Worm (Caenorhabditis elegans): ENCODE data around the gene srt-67.

Gene srt-67

ce11 chrV:5271487-5271886, 14.2 kb upstream of the srt-67 start:
- TF ChIP-seq W03F9.2 (tag; optimal IDR thresholded peaks at IDR 0.05) (no peak), dao-5 (tag; optimal IDR thresholded peaks at IDR 0.05) (no peak), him-1 (tag; optimal IDR thresholded peaks at IDR 0.05) (no peak)

- TF ChIP-seq dao-5 (tag; optimal IDR thresholded peaks at IDR 0.05) (no peak), him-1 (tag; optimal IDR thresholded peaks at IDR 0.05) (no peak), W03F9.2 (tag; optimal IDR thresholded peaks at IDR 0.05) (no peak)
These were observed 11.8 kb upstream of the srt-67 start, which contains the start of gene penr-1 for ce11 chrV:5269024-5269535. Gene penr-1, plus strand, starts transcription at chrV:5269485.

- TF ChIP-seq dao-5 (tag; optimal IDR thresholded peaks at IDR 0.05): no peak
- no peak for TF ChIP-seq him-1 (tag; optimal IDR thresholded peaks at IDR 0.05)
- no peak for TF ChIP-seq W03F9.2 (tag; optimal IDR thresholded peaks at IDR 0.05)
These were observed 8.3 kb upstream of the srt-67 start, which contains the start of the genes srt-69 and B0238.12 for ce11 chrV:5265581-5265980. Gene srt-69, minus strand, starts transcription at chrV:5265681. Gene B0238.12, plus strand, starts transcription at chrV:5265844.

- no peak for TF ChIP-seq dao-5 (tag; optimal IDR thresholded peaks at IDR 0.05)
- TF ChIP-seq W03F9.2 (tag; optimal IDR thresholded peaks at IDR 0.05): no peak
- TF ChIP-seq him-1 (tag; optimal IDR thresholded peaks at IDR 0.05): no peak
These were observed 5.7 kb upstream of the srt-67 start, which contains the start of gene cest-30 for ce11 chrV:5262999-5263398. Gene cest-30, minus strand, starts transcription at chrV:5263099.

- TF ChIP-seq W03F9.2 (tag; optimal IDR thresholded peaks at IDR 0.05) (no peak), him-1 (tag; optimal IDR thresholded peaks at IDR 0.05) (no peak), dao-5 (tag; optimal IDR thresholded peaks at IDR 0.05) (no peak)
These were observed 2.2 kb upstream of the srt-67 start, which contains the start of gene srt-70 for ce11 chrV:5259448-5259847. Gene srt-70, minus strand, starts transcription at chrV:5259548.

- no peak for TF ChIP-seq dao-5 (tag; optimal IDR thresholded peaks at IDR 0.05)
- TF ChIP-seq W03F9.2 (tag; optimal IDR thresholded peaks at IDR 0.05): no peak
- TF ChIP-seq him-1 (tag; optimal IDR thresholded peaks at IDR 0.05): no peak
These were observed 5.2 kb downstream of the srt-67 start, which contains the start of gene srt-68 for ce11 chrV:5252016-5252415. Gene srt-68, minus strand, starts transcription at chrV:5252116.

ce11 chrV:5243036-5243435, 14.2 kb downstream of the srt-67 start, which contains the start of gene cest-35.1:
Gene cest-35.1, minus strand, starts transcription at chrV:5243136.
- no peak for TF ChIP-seq him-1 (tag; optimal IDR thresholded peaks at IDR 0.05)
- no peak for TF ChIP-seq W03F9.2 (tag; optimal IDR thresholded peaks at IDR 0.05)
- no peak for TF ChIP-seq dao-5 (tag; optimal IDR thresholded peaks at IDR 0.05)

ce11 chrV:5239903-5240302, 17.4 kb downstream of the srt-67 start, which contains the start of gene B0238.15:
Gene B0238.15, plus strand, starts transcription at chrV:5240203.
- TF ChIP-seq W03F9.2 (tag; optimal IDR thresholded peaks at IDR 0.05) (no peak), him-1 (tag; optimal IDR thresholded peaks at IDR 0.05) (no peak), dao-5 (tag; optimal IDR thresholded peaks at IDR 0.05) (no peak)

ce11 chrV:5239404-5239803, 17.9 kb downstream of the srt-67 start, which contains the start of gene C52A10.3:
Gene C52A10.3, minus strand, starts transcription at chrV:5239504.
- TF ChIP-seq him-1 (tag; optimal IDR thresholded peaks at IDR 0.05) (no peak), dao-5 (tag; optimal IDR thresholded peaks at IDR 0.05) (no peak), W03F9.2 (tag; optimal IDR thresholded peaks at IDR 0.05) (no peak)

- TF ChIP-seq him-1 (tag; optimal IDR thresholded peaks at IDR 0.05): no peak
- TF ChIP-seq dao-5 (tag; optimal IDR thresholded peaks at IDR 0.05): no peak
- no peak for TF ChIP-seq W03F9.2 (tag; optimal IDR thresholded peaks at IDR 0.05)
These were observed 20.1 kb downstream of the srt-67 start, which contains the start of gene cest-35.2 for ce11 chrV:5237116-5237515. Gene cest-35.2, minus strand, starts transcription at chrV:5237216.

- no peak for TF ChIP-seq W03F9.2 (tag; optimal IDR thresholded peaks at IDR 0.05)
- no peak for TF ChIP-seq dao-5 (tag; optimal IDR thresholded peaks at IDR 0.05)
- no peak for TF ChIP-seq him-1 (tag; optimal IDR thresholded peaks at IDR 0.05)
These were observed 23.5 kb downstream of the srt-67 start, which contains the start of gene cest-32 for ce11 chrV:5233777-5234176. Gene cest-32, minus strand, starts transcription at chrV:5233891.

ce11 chrV:5228513-5228912, 28.7 kb downstream of the srt-67 start:
- TF ChIP-seq W03F9.2 (tag; optimal IDR thresholded peaks at IDR 0.05): no peak
- no peak for TF ChIP-seq him-1 (tag; optimal IDR thresholded peaks at IDR 0.05)
- TF ChIP-seq dao-5 (tag; optimal IDR thresholded peaks at IDR 0.05): no peak

ce11 chrV:5225660-5226059, 31.6 kb downstream of the srt-67 start:
- no peak for TF ChIP-seq W03F9.2 (tag; optimal IDR thresholded peaks at IDR 0.05)
- no peak for TF ChIP-seq him-1 (tag; optimal IDR thresholded peaks at IDR 0.05)
- TF ChIP-seq dao-5 (tag; optimal IDR thresholded peaks at IDR 0.05): no peak

ce11 chrV:5223044-5223443, 34.2 kb downstream of the srt-67 start, which contains the start of gene Y49G5B.1:
Gene Y49G5B.1, plus strand, starts transcription at chrV:5223367.
- TF ChIP-seq him-1 (tag; optimal IDR thresholded peaks at IDR 0.05): no peak
- no peak for TF ChIP-seq dao-5 (tag; optimal IDR thresholded peaks at IDR 0.05)

ce11 chrV:5213674-5214073, 43.6 kb downstream of the srt-67 start:
- TF ChIP-seq him-1 (tag; optimal IDR thresholded peaks at IDR 0.05) (no peak), W03F9.2 (tag; optimal IDR thresholded peaks at IDR 0.05) (no peak), dao-5 (tag; optimal IDR thresholded peaks at IDR 0.05) (no peak)

Measured in whole organism, L4/young adult.